Worm (Caenorhabditis elegans) whole organism, L4 larva: ENCODE results near the gene eol-1.

Source experiments
- D1046.2 ChIP-seq: fragments of 200-800 bp; sonication (Bioruptor generic); IDR thresholded peaks from 2 replicates; pipeline ENCODE4 v1.3.6; 2022; ENCODE audit warnings: missing genetic modification characterization, missing compliant biosample characterization
- F10B5.3 ChIP-seq: sonication (generic microtip); optimal IDR thresholded peaks from 2 replicates; lab custom pipeline; 2016; ENCODE audit warnings: mild to moderate bottlenecking, missing genetic modification characterization, missing compliant biosample characterization
- F26F4.8 ChIP-seq: fragments of 200-800 bp; sonication (Bioruptor generic); conservative IDR thresholded peaks from 2 replicates; pipeline ENCODE4 v1.3.6; 2022; ENCODE audit warnings: missing genetic modification characterization, missing compliant biosample characterization
- Y5F2A.4 ChIP-seq: fragments of 200-800 bp; sonication (Bioruptor generic); optimal IDR thresholded peaks from 2 replicates; lab custom pipeline; 2018; ENCODE audit warnings: mild to moderate bottlenecking, missing genetic modification characterization, missing compliant biosample characterization
- ZK337.2 ChIP-seq: fragments of 200-800 bp; sonication (Bioruptor generic); IDR thresholded peaks from 2 replicates; pipeline ENCODE4 v1.3.6; 2022; ENCODE audit warnings: missing genetic modification reagents, missing genetic modification characterization, missing compliant biosample characterization
- ZK546.5 ChIP-seq, 2 experiments: sonication (generic microtip); optimal IDR thresholded peaks; 2 replicates each; lab custom pipeline; 2017; ENCODE audit warnings: missing biosample characterization in 2 of 2, missing genetic modification characterization in 2 of 2
- aha-1 ChIP-seq: fragments of 150-350 bp; peaks from one replicate; lab custom pipeline; 2014; ENCODE audit warnings: missing biosample characterization, missing genetic modification characterization
- ceh-20 ChIP-seq: fragments of 200-800 bp; sonication (Bioruptor generic); IDR thresholded peaks from 2 replicates; pipeline ENCODE4 v1.3.6; 2022; ENCODE audit warnings: missing genetic modification reagents, missing genetic modification characterization, missing compliant biosample characterization
- ceh-44 ChIP-seq: fragments of 200-800 bp; sonication (Bioruptor generic); IDR thresholded peaks from 2 replicates; pipeline ENCODE4 v1.3.6; 2022; ENCODE audit warnings: missing genetic modification reagents, missing genetic modification characterization, missing compliant biosample characterization
- daf-16 ChIP-seq, 3 experiments: sonication (generic microtip); optimal IDR thresholded peaks; 2 replicates each; lab custom pipeline; 2016 to 2017; ENCODE audit warnings: missing genetic modification characterization in 3 of 3, missing genetic modification reagents in 3 of 3, mild to moderate bottlenecking in 2 of 3, missing compliant biosample characterization in 2 of 3, missing biosample characterization in 1 of 3, moderate library complexity in 1 of 3
- dmd-6 ChIP-seq: fragments of 200-800 bp; sonication (Bioruptor generic); IDR thresholded peaks from 2 replicates; pipeline ENCODE4 v1.3.6; 2022; ENCODE audit warnings: missing genetic modification reagents, missing genetic modification characterization, missing compliant biosample characterization
- egl-43 ChIP-seq: fragments of 200-800 bp; sonication (Bioruptor generic); IDR thresholded peaks from 2 replicates; pipeline ENCODE4 v1.3.6; 2022; ENCODE audit warnings: missing genetic modification reagents, missing genetic modification characterization, missing compliant biosample characterization
- fkh-10 ChIP-seq: fragments of 150-350 bp; optimal IDR thresholded peaks from 2 replicates; lab custom pipeline; 2014; ENCODE audit warnings: missing biosample characterization, missing genetic modification reagents, missing genetic modification characterization
- hif-1 ChIP-seq, 2 experiments: sonication (generic microtip); optimal IDR thresholded peaks; 2 replicates each; lab custom pipeline; 2016 to 2017; ENCODE audit warnings: missing compliant biosample characterization in 2 of 2, missing genetic modification characterization in 2 of 2, missing genetic modification reagents in 2 of 2, missing genotype in 2 of 2, mild to moderate bottlenecking in 1 of 2
- hlh-11 ChIP-seq: fragments of 200-800 bp; sonication (Bioruptor generic); optimal IDR thresholded peaks from 2 replicates; lab custom pipeline; 2018; ENCODE audit warnings: mild to moderate bottlenecking, missing genetic modification characterization, missing compliant biosample characterization
- hlh-30 ChIP-seq: sonication (generic microtip); optimal IDR thresholded peaks from 2 replicates; lab custom pipeline; 2017; ENCODE audit warnings: antibody characterized with exemption, mild to moderate bottlenecking, missing genetic modification characterization, missing compliant biosample characterization; ENCODE audit not compliant: insufficient read depth
- hmg-1.1 ChIP-seq: fragments of 200-800 bp; sonication (Bioruptor generic); IDR thresholded peaks from 2 replicates; pipeline ENCODE4 v1.3.6; 2022; ENCODE audit warnings: missing genetic modification reagents, missing genetic modification characterization, missing compliant biosample characterization
- jun-1 ChIP-seq: fragments of 150-350 bp; optimal IDR thresholded peaks from 2 replicates; lab custom pipeline; 2014; ENCODE audit warnings: missing biosample characterization, missing genetic modification reagents, missing genetic modification characterization
- lim-7 ChIP-seq: fragments of 200-800 bp; sonication (Bioruptor generic); IDR thresholded peaks from 2 replicates; pipeline ENCODE4 v1.3.6; 2022; ENCODE audit warnings: missing genetic modification characterization, missing compliant biosample characterization
- lin-38 ChIP-seq: fragments of 200-800 bp; sonication (Bioruptor generic); IDR thresholded peaks from 2 replicates; pipeline ENCODE4 v1.3.6; 2022; ENCODE audit warnings: missing genetic modification reagents, missing genetic modification characterization, missing compliant biosample characterization
- lir-3 ChIP-seq: sonication (generic microtip); optimal IDR thresholded peaks from 2 replicates; lab custom pipeline; 2016; ENCODE audit warnings: mild to moderate bottlenecking, missing genetic modification characterization, missing compliant biosample characterization
- lsy-2 ChIP-seq, 2 experiments: fragments of 150-350 bp in 1 of 2; sonication (generic microtip) in 1 of 2; optimal IDR thresholded peaks; 2 replicates each; lab custom pipeline; 2014 to 2017; ENCODE audit warnings: missing biosample characterization in 2 of 2, missing genetic modification characterization in 2 of 2
- madf-5 ChIP-seq, 2 experiments: fragments of 200-800 bp; sonication (Bioruptor generic); IDR thresholded peaks; 2 replicates each; pipeline ENCODE4 v1.3.6; 2022; ENCODE audit warnings: missing compliant biosample characterization in 2 of 2, missing genetic modification characterization in 2 of 2
- mdl-1 ChIP-seq, 2 experiments: fragments of 150-350 bp in 1 of 2; sonication (generic microtip) in 1 of 2; optimal IDR thresholded peaks; 2 replicates each; lab custom pipeline; 2014 to 2017; ENCODE audit warnings: missing biosample characterization in 2 of 2, missing genetic modification characterization in 2 of 2
- mep-1 ChIP-seq: fragments of 150-350 bp; sonication (generic microtip); optimal IDR thresholded peaks from 3 replicates; lab custom pipeline; 2014; ENCODE audit warnings: missing biosample characterization, missing genetic modification characterization
- nhr-10 ChIP-seq: fragments of 150-350 bp; optimal IDR thresholded peaks from 2 replicates; lab custom pipeline; 2014; ENCODE audit warnings: missing biosample characterization, missing genetic modification characterization
- nhr-102 ChIP-seq: sonication (generic microtip); optimal IDR thresholded peaks from 2 replicates; lab custom pipeline; 2016; ENCODE audit warnings: mild to moderate bottlenecking, missing genetic modification characterization, moderate library complexity, missing compliant biosample characterization
- nhr-11 ChIP-seq: fragments of 150-350 bp; optimal IDR thresholded peaks from 2 replicates; lab custom pipeline; 2014; ENCODE audit warnings: missing biosample characterization, missing genetic modification characterization
- nhr-28 ChIP-seq: fragments of 150-350 bp; optimal IDR thresholded peaks from 2 replicates; lab custom pipeline; 2014; ENCODE audit warnings: missing biosample characterization, missing genetic modification characterization
- nhr-41 ChIP-seq: fragments of 200-800 bp; sonication (Bioruptor generic); IDR thresholded peaks from 2 replicates; pipeline ENCODE4 v1.3.6; 2022; ENCODE audit warnings: missing genetic modification reagents, missing genetic modification characterization, missing compliant biosample characterization
- nhr-48 ChIP-seq: sonication (generic microtip); optimal IDR thresholded peaks from 2 replicates; lab custom pipeline; 2016; ENCODE audit warnings: mild to moderate bottlenecking, missing genetic modification characterization, missing compliant biosample characterization
- pha-4 ChIP-seq, 2 experiments: fragments of 150-350 bp in 1 of 2; fragments of 200-800 bp in 1 of 2; sonication (Bioruptor generic) in 1 of 2; IDR thresholded peaks in 1 of 2; optimal IDR thresholded peaks in 1 of 2; 2 replicates each; pipeline versions ENCODE4 v1.3.6 to Lab custom; 2014 to 2022; ENCODE audit warnings: missing genetic modification characterization in 2 of 2, missing genetic modification reagents in 2 of 2, missing biosample characterization in 1 of 2, missing compliant biosample characterization in 1 of 2
- php-3 ChIP-seq: fragments of 200-800 bp; sonication (Bioruptor generic); IDR thresholded peaks from 2 replicates; pipeline ENCODE4 v1.3.6; 2022; ENCODE audit warnings: missing genetic modification reagents, missing genetic modification characterization, missing compliant biosample characterization
- rbr-2 ChIP-seq: sonication (generic microtip); optimal IDR thresholded peaks from 2 replicates; lab custom pipeline; 2016; ENCODE audit warnings: missing genotype, missing genetic modification characterization, missing compliant biosample characterization
- saeg-2 ChIP-seq: fragments of 200-800 bp; sonication (Bioruptor generic); IDR thresholded peaks from 2 replicates; pipeline ENCODE4 v1.3.6; 2022; ENCODE audit warnings: missing genetic modification reagents, missing genetic modification characterization, missing compliant biosample characterization
- sdz-12 ChIP-seq: fragments of 200-800 bp; sonication (Bioruptor generic); optimal IDR thresholded peaks from 2 replicates; lab custom pipeline; 2018; ENCODE audit warnings: mild to moderate bottlenecking, missing genetic modification characterization, missing compliant biosample characterization
- set-16 ChIP-seq: fragments of 200-800 bp; sonication (Bioruptor generic); IDR thresholded peaks from 2 replicates; pipeline ENCODE4 v1.3.6; 2022; ENCODE audit warnings: missing genetic modification reagents, missing genetic modification characterization, missing compliant biosample characterization
- snpc-1.2 ChIP-seq: fragments of 200-800 bp; sonication (Bioruptor generic); IDR thresholded peaks from 2 replicates; pipeline ENCODE4 v1.3.6; 2022; ENCODE audit warnings: missing genetic modification reagents, missing genetic modification characterization, missing compliant biosample characterization
- spr-3 ChIP-seq: fragments of 200-800 bp; sonication (Bioruptor generic); optimal IDR thresholded peaks from 2 replicates; lab custom pipeline; 2018; ENCODE audit warnings: mild to moderate bottlenecking, missing genetic modification characterization, missing compliant biosample characterization
- tag-97 ChIP-seq: fragments of 200-800 bp; sonication (Bioruptor generic); IDR thresholded peaks from 2 replicates; pipeline ENCODE4 v1.3.6; 2022; ENCODE audit warnings: missing genetic modification characterization, missing compliant biosample characterization
- tra-1 ChIP-seq: fragments of 200-800 bp; sonication (Bioruptor generic); IDR thresholded peaks from 2 replicates; pipeline ENCODE4 v1.3.6; 2022; ENCODE audit warnings: missing genetic modification reagents, missing genetic modification characterization, missing compliant biosample characterization
- unc-39 ChIP-seq: sonication (generic microtip); optimal IDR thresholded peaks from 2 replicates; lab custom pipeline; 2017; ENCODE audit warnings: missing biosample characterization, missing genetic modification characterization
- unc-62 ChIP-seq, 3 experiments: fragments of 150-350 bp in 1 of 3; sonication (generic microtip); optimal IDR thresholded peaks in 2 of 3; peaks in 1 of 3; 1 replicate in 1 of 3; 2 replicates in 2 of 3; lab custom pipeline; 2014 to 2017; ENCODE audit warnings: missing biosample characterization in 3 of 3, missing genetic modification characterization in 3 of 3, missing genetic modification reagents in 3 of 3, missing genotype in 1 of 3
- zag-1 ChIP-seq: fragments of 150-350 bp; optimal IDR thresholded peaks from 2 replicates; lab custom pipeline; 2014; ENCODE audit warnings: missing biosample characterization, missing genetic modification characterization
- zfp-2 ChIP-seq: sonication (generic microtip); optimal IDR thresholded peaks from 2 replicates; lab custom pipeline; 2016; ENCODE audit warnings: mild to moderate bottlenecking, missing genetic modification characterization, missing compliant biosample characterization
- zfp-3 ChIP-seq: fragments of 200-800 bp; sonication (Bioruptor generic); conservative IDR thresholded peaks from 2 replicates; pipeline ENCODE4 v1.3.6; 2022; ENCODE audit warnings: missing genetic modification reagents, missing genetic modification characterization, missing compliant biosample characterization
- ztf-11 ChIP-seq: fragments of 150-350 bp; optimal IDR thresholded peaks from 2 replicates; lab custom pipeline; 2014; ENCODE audit warnings: missing biosample characterization, missing genetic modification characterization

The eol-1 gene

DNA sequence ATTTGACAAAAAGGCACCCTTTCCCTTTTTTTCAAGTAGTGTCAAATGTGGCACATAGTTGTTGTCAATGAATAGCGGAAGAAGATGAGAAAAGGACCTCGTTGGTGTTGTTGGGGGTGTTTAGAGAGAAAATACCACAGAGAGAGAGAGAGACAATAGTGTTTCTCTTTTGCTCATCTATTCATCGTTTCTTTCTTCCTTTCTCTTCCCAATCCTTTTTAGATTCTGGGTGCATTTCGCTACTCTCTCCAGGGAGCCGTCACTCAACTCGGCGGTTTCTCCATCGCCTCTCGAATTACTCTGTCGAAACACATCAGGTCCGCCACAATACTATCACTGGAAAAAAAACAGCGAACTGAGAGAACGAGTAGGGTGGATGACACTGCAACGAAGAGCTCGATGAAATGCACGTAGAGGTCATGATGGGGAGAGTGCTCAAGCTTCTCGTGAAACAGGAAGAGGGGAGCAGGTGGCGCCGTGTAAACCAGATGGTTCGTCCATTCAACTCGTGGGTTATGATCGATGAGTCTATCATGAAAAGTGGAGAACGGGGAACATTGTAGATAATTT is 23.0 kb upstream of the eol-1 start:
- TF ChIP-seq ceh-44 (GFP tag; lab: Robert Waterston, UW) (no peak), nhr-41 (GFP tag; lab: Robert Waterston, UW) (no peak), sdz-12 (GFP tag; lab: Kevin White, UChicago) (no peak), ceh-20 (GFP tag; lab: Robert Waterston, UW) (peak; percentile 35; the same call in 1 of the 2 replicates), daf-16 (GFP tag; optimal IDR thresholded peaks at IDR 0.05; lab: Kevin White, UChicago) (peak in 1 of 2 experiments; percentile 41), daf-16 (tag; optimal IDR thresholded peaks at IDR 0.05; lab: Kevin White, UChicago) (no peak), madf-5 (GFP tag; IDR thresholded peaks at IDR 0.05; lab: Robert Waterston, UW) (no peak), lim-7 (GFP tag; lab: Robert Waterston, UW) (no peak), tag-97 (GFP tag; lab: Robert Waterston, UW) (no peak), Y5F2A.4 (GFP tag; lab: Kevin White, UChicago) (no peak), zag-1 (no peak), zfp-2 (tag; lab: Kevin White, UChicago) (no peak), rbr-2 (tag; lab: Kevin White, UChicago) (peak; percentile 18), lin-38 (GFP tag; lab: Robert Waterston, UW) (no peak), egl-43 (GFP tag; lab: Robert Waterston, UW) (no peak), jun-1 (no peak), snpc-1.2 (GFP tag; lab: Robert Waterston, UW) (no peak), nhr-48 (tag; lab: Kevin White, UChicago) (no peak), mep-1 (tag; lab: Kevin White, UChicago) (peak; percentile 51), F26F4.8 (GFP tag; lab: Robert Waterston, UW) (no peak), hif-1 (tag; optimal IDR thresholded peaks at IDR 0.05; lab: Kevin White, UChicago) (peak in 1 of 2 experiments; percentile 89), ZK337.2 (no peak), hmg-1.1 (no peak), saeg-2 (GFP tag; lab: Robert Waterston, UW) (no peak), nhr-102 (tag; lab: Kevin White, UChicago) (no peak), hlh-11 (tag; lab: Kevin White, UChicago) (peak; percentile 40), lir-3 (tag; lab: Kevin White, UChicago) (no peak), pha-4 (GFP tag; IDR thresholded peaks at IDR 0.05; lab: Robert Waterston, UW) (no peak), pha-4 (tag; optimal IDR thresholded peaks at IDR 0.05; lab: Kevin White, UChicago) (no peak), ZK546.5 (tag; optimal IDR thresholded peaks at IDR 0.05; lab: Kevin White, UChicago) (no peak), unc-62 (GFP tag; optimal IDR thresholded peaks at IDR 0.05 in 1 of 2; lab: Kevin White, UChicago) (peak in 1 of 2 experiments; percentile 72), unc-62 (tag; optimal IDR thresholded peaks at IDR 0.05; lab: Kevin White, UChicago) (no peak), unc-39 (tag; lab: Kevin White, UChicago) (no peak), lsy-2 (tag; optimal IDR thresholded peaks at IDR 0.05; lab: Kevin White, UChicago) (peak in 1 of 2 experiments; percentile 2), ztf-11 (tag; lab: Kevin White, UChicago) (no peak), hlh-30 (peak; percentile 30), php-3 (GFP tag; lab: Robert Waterston, UW) (no peak), nhr-11 (no peak), fkh-10 (GFP tag; lab: Kevin White, UChicago) (no peak), zfp-3 (GFP tag; lab: Robert Waterston, UW) (no peak), nhr-10 (tag; lab: Kevin White, UChicago) (no peak), mdl-1 (tag; optimal IDR thresholded peaks at IDR 0.05; lab: Kevin White, UChicago) (no peak), nhr-28 (tag; lab: Kevin White, UChicago) (no peak), spr-3 (GFP tag; lab: Kevin White, UChicago) (no peak), D1046.2 (GFP tag; lab: Robert Waterston, UW) (no peak), set-16 (no peak), aha-1 (tag; lab: Kevin White, UChicago) (peak; percentile 49), dmd-6 (GFP tag; lab: Robert Waterston, UW) (no peak), tra-1 (GFP tag; lab: Robert Waterston, UW) (peak; percentile 14; the same call in 1 of the 2 replicates), F10B5.3 (tag; lab: Kevin White, UChicago) (no peak)
- TF ChIP-seq, all 104 proteins: peak for 11
